Fruit fly (Drosophila melanogaster) whole organism, prepupa: ENCODE measurements around the gene Hf.

ENCODE experiments used
- CG6792 ChIP-seq: fragments of 200-800 bp; sonication (Bioruptor generic); optimal IDR thresholded peaks from 3 replicates; lab custom pipeline; 2016; ENCODE audit warnings: missing biosample characterization, missing genetic modification characterization
- Ets21C ChIP-seq: fragments of 200-800 bp; sonication (Bioruptor generic); optimal IDR thresholded peaks from 3 replicates; lab custom pipeline; 2016; ENCODE audit warnings: missing biosample characterization, missing genetic modification characterization
- Gug ChIP-seq: fragments of 200-800 bp; sonication (Bioruptor generic); IDR thresholded peaks from 2 replicates; pipeline ENCODE4 v1.3.6; 2022; ENCODE audit warnings: missing biosample characterization, missing genetic modification characterization
- Hr38 ChIP-seq: sonication (Bioruptor generic); optimal IDR thresholded peaks from 2 replicates; lab custom pipeline; 2016; ENCODE audit warnings: missing biosample characterization, missing genetic modification characterization
- OdsH ChIP-seq: fragments of 200-800 bp; sonication (Bioruptor generic); optimal IDR thresholded peaks from 3 replicates; lab custom pipeline; 2016; ENCODE audit warnings: missing biosample characterization, missing genetic modification characterization
- cyc ChIP-seq: fragments of 200-800 bp; sonication (Bioruptor generic); optimal IDR thresholded peaks from 3 replicates; lab custom pipeline; 2016; ENCODE audit warnings: missing biosample characterization, missing genetic modification characterization
- dsx ChIP-seq: fragments of 200-800 bp; optimal IDR thresholded peaks from 3 replicates; lab custom pipeline; 2019; ENCODE audit warnings: missing biosample characterization, mild to moderate bottlenecking, missing genetic modification characterization, moderate library complexity; ENCODE audit not compliant: poor library complexity, severe bottlenecking
- fd85E ChIP-seq: fragments of 200-800 bp; sonication (Bioruptor generic); optimal IDR thresholded peaks from 3 replicates; lab custom pipeline; 2016; ENCODE audit warnings: missing biosample characterization, missing genetic modification characterization

dm6 chr2L:19998139-19998538 is 30.7 kb upstream of the Hf start:
- TF ChIP-seq Ets21C (no peak), CG6792 (no peak), dsx (GFP tag; lab: Kevin White, UChicago) (no peak), cyc (GFP tag; lab: Kevin White, UChicago) (no peak), Gug (GFP tag; lab: Robert Waterston, UW) (no peak), Hr38 (GFP tag; lab: Kevin White, UChicago) (no peak), OdsH (no peak), fd85E (GFP tag; lab: Kevin White, UChicago) (no peak)
